3 worm cellular contexts compared by ENCODE assay signal in genomic region chrX:11465215-11465614, ce11.
TF ChIP-seq lines count a peak whose summit lies in the region.

lin-14 (plus strand) TSS chrX:11465560.

TF ChIP-seq in whole organism, L1 larva, 84 proteins besides CTCF, POLR2A, EP300 and RAD21 (continued from another document):
- TF ChIP-seq unc-30 (tag; optimal IDR thresholded peaks at IDR 0.05; lab: Kevin White, UChicago) (no peak), ces-1 (GFP tag; optimal IDR thresholded peaks at IDR 0.05; lab: Kevin White, UChicago) (no peak), unc-62 (GFP tag; optimal IDR thresholded peaks at IDR 0.05; lab: Kevin White, UChicago) (no peak), unc-130 (tag; optimal IDR thresholded peaks at IDR 0.05; lab: Kevin White, UChicago) (peak; percentile 85), Y116A8C.19 (tag; optimal IDR thresholded peaks at IDR 0.05; lab: Kevin White, UChicago; ENCODE audit: borderline replicate concordance) (no peak), swsn-7 (tag; optimal IDR thresholded peaks at IDR 0.05; lab: Kevin White, UChicago) (peak; percentile 73), vab-15 (tag; optimal IDR thresholded peaks at IDR 0.05; lab: Kevin White, UChicago) (no peak), snu-23 (GFP tag; optimal IDR thresholded peaks at IDR 0.05; lab: Kevin White, UChicago) (peak; percentile 86), nhr-71 (tag; optimal IDR thresholded peaks at IDR 0.05; lab: Kevin White, UChicago) (peak; percentile 86), nhr-12 (tag; optimal IDR thresholded peaks at IDR 0.05; lab: Kevin White, UChicago) (no peak), elt-3 (tag; optimal IDR thresholded peaks at IDR 0.05; lab: Kevin White, UChicago) (peak in 2 of 6 experiments; percentile 57 to 68), nhr-28 (tag; optimal IDR thresholded peaks at IDR 0.05; lab: Kevin White, UChicago) (no peak), fkh-4 (tag; optimal IDR thresholded peaks at IDR 0.05; lab: Kevin White, UChicago; ENCODE audit: borderline replicate concordance) (no peak), nhr-19 (GFP tag; conservative IDR thresholded peaks at IDR 0.05; lab: Robert Waterston, UW) (peak; percentile 61; the same call in 1 of the 2 replicates), C04F5.9 (tag; optimal IDR thresholded peaks at IDR 0.05; lab: Kevin White, UChicago) (no peak), fos-1 (tag; optimal IDR thresholded peaks at IDR 0.05; lab: Kevin White, UChicago) (peak; percentile 36), nhr-11 (tag; optimal IDR thresholded peaks at IDR 0.05; lab: Kevin White, UChicago) (no peak), dpl-1 (GFP tag; optimal IDR thresholded peaks at IDR 0.05; lab: Kevin White, UChicago) (peak in 1 of 3 experiments; percentile 13), elt-2 (tag; optimal IDR thresholded peaks at IDR 0.05; lab: Kevin White, UChicago) (no peak), mdl-1 (tag; optimal IDR thresholded peaks at IDR 0.05; lab: Kevin White, UChicago) (peak in 1 of 2 experiments; percentile 64), ceh-63 (GFP tag; optimal IDR thresholded peaks at IDR 0.05; lab: Kevin White, UChicago) (no peak), fkh-10 (GFP tag; optimal IDR thresholded peaks at IDR 0.05; lab: Kevin White, UChicago) (peak; percentile 21), hlh-17 (GFP tag; optimal IDR thresholded peaks at IDR 0.05; lab: Kevin White, UChicago; ENCODE audit: borderline replicate concordance) (no peak), isw-1 (GFP tag; IDR thresholded peaks at IDR 0.05; lab: Robert Waterston, UW) (no peak), dsc-1 (tag; optimal IDR thresholded peaks at IDR 0.05; lab: Kevin White, UChicago) (peak; percentile 62), unc-98 (GFP tag; IDR thresholded peaks at IDR 0.05; lab: Robert Waterston, UW) (no peak), pqm-1 (tag; optimal IDR thresholded peaks at IDR 0.05; lab: Kevin White, UChicago) (no peak), unc-86 (tag; optimal IDR thresholded peaks at IDR 0.05; lab: Kevin White, UChicago) (peak; percentile 20)

TF ChIP-seq in whole organism, L4 larva, 104 proteins besides CTCF, POLR2A, EP300 and RAD21 (continued from another document):
- TF ChIP-seq F49E8.2 (tag; optimal IDR thresholded peaks at IDR 0.05; lab: Kevin White, UChicago; ENCODE audit: borderline replicate concordance) = no peak
- no peak for TF ChIP-seq tag-97 (GFP tag; IDR thresholded peaks at IDR 0.05; lab: Robert Waterston, UW)
- peak; percentile 64; the same call in 1 of the 2 replicates for TF ChIP-seq tra-1 (GFP tag; IDR thresholded peaks at IDR 0.05; lab: Robert Waterston, UW)
- no peak for TF ChIP-seq pqm-1 (tag; optimal IDR thresholded peaks at IDR 0.05; lab: Kevin White, UChicago)
- no peak for TF ChIP-seq nhr-76 (tag; optimal IDR thresholded peaks at IDR 0.05; lab: Kevin White, UChicago)
- TF ChIP-seq egl-43 (GFP tag; IDR thresholded peaks at IDR 0.05; lab: Robert Waterston, UW) = 0 out of 2 replicates have a peak, but pooled peaks have one; percentile 33
- TF ChIP-seq lin-1 (GFP tag; IDR thresholded peaks at IDR 0.05; lab: Robert Waterston, UW) = 0 out of 2 replicates have a peak, but pooled peaks have one; percentile 9
- TF ChIP-seq mep-1 (tag; optimal IDR thresholded peaks at IDR 0.05; lab: Kevin White, UChicago) = peak; percentile 71
- TF ChIP-seq hlh-11 (tag; optimal IDR thresholded peaks at IDR 0.05; lab: Kevin White, UChicago) = peak; percentile 89
- peak; percentile 29 for TF ChIP-seq dpl-1 (GFP tag; optimal IDR thresholded peaks at IDR 0.05; lab: Kevin White, UChicago)
- TF ChIP-seq aly-2 (tag; optimal IDR thresholded peaks at IDR 0.05; lab: Kevin White, UChicago) = no peak
- no peak for TF ChIP-seq ceh-62 (tag; optimal IDR thresholded peaks at IDR 0.05; lab: Kevin White, UChicago)
- TF ChIP-seq daf-8 (GFP tag; IDR thresholded peaks at IDR 0.05; lab: Robert Waterston, UW) = no peak
- TF ChIP-seq F37D6.2 (tag; optimal IDR thresholded peaks at IDR 0.05; lab: Kevin White, UChicago) = no peak
- no peak for TF ChIP-seq arid-1 (GFP tag; conservative IDR thresholded peaks at IDR 0.05; lab: Robert Waterston, UW)
- 0 out of 2 replicates have a peak, but pooled peaks have one; percentile 35 for TF ChIP-seq D1046.2 (GFP tag; IDR thresholded peaks at IDR 0.05; lab: Robert Waterston, UW)
- no peak for TF ChIP-seq ceh-44 (GFP tag; IDR thresholded peaks at IDR 0.05; lab: Robert Waterston, UW)
- no peak for TF ChIP-seq ZK546.5 (tag; optimal IDR thresholded peaks at IDR 0.05; lab: Kevin White, UChicago)
- TF ChIP-seq zfp-2 (tag; optimal IDR thresholded peaks at IDR 0.05; lab: Kevin White, UChicago) = no peak
- TF ChIP-seq aha-1 (tag; lab: Kevin White, UChicago) = peak; percentile 91
- no peak for TF ChIP-seq T20F7.1 (GFP tag; optimal IDR thresholded peaks at IDR 0.05; lab: Kevin White, UChicago)
- TF ChIP-seq saeg-2 (GFP tag; IDR thresholded peaks at IDR 0.05; lab: Robert Waterston, UW) = no peak
- no peak for TF ChIP-seq snpc-1.2 (GFP tag; IDR thresholded peaks at IDR 0.05; lab: Robert Waterston, UW)
- peak in 1 of 2 experiments; percentile 27 for TF ChIP-seq daf-16 (GFP tag; optimal IDR thresholded peaks at IDR 0.05; lab: Kevin White, UChicago)
- peak; percentile 13 for TF ChIP-seq daf-16 (tag; optimal IDR thresholded peaks at IDR 0.05; lab: Kevin White, UChicago)
- peak; percentile 91 for TF ChIP-seq mxl-3 (GFP tag; optimal IDR thresholded peaks at IDR 0.05; lab: Kevin White, UChicago)
- no peak for TF ChIP-seq unc-130 (GFP tag; optimal IDR thresholded peaks at IDR 0.05; lab: Kevin White, UChicago)
- no peak for TF ChIP-seq nhr-42 (GFP tag; IDR thresholded peaks at IDR 0.05; lab: Robert Waterston, UW)
- no peak for TF ChIP-seq fos-1 (tag; optimal IDR thresholded peaks at IDR 0.05; lab: Kevin White, UChicago)
- TF ChIP-seq mdl-1 (tag; optimal IDR thresholded peaks at IDR 0.05; lab: Kevin White, UChicago) = peak; percentile 47 to 69
- TF ChIP-seq ctbp-1 (GFP tag; IDR thresholded peaks at IDR 0.05; lab: Robert Waterston, UW) = 0 out of 2 replicates have a peak, but pooled peaks have one; percentile 37
- no peak for TF ChIP-seq F44E2.7 (GFP tag; IDR thresholded peaks at IDR 0.05; lab: Robert Waterston, UW)
- no peak for TF ChIP-seq ama-1 (optimal IDR thresholded peaks at IDR 0.05; lab: Kevin White, UChicago)
TF ChIP-seq in whole organism, L4 larva: peak in this region for 33.

TF ChIP-seq in whole organism, young adult, 124 proteins besides CTCF, POLR2A, EP300 and RAD21 (continued from another document):
- TF ChIP-seq F37B4.10 (GFP tag; IDR thresholded peaks at IDR 0.05; lab: Robert Waterston, UW) (no peak), lag-1 (GFP tag; IDR thresholded peaks at IDR 0.05; lab: Robert Waterston, UW) (no peak), bed-2 (GFP tag; IDR thresholded peaks at IDR 0.05; lab: Robert Waterston, UW) (no peak), let-526 (GFP tag; IDR thresholded peaks at IDR 0.05; lab: Robert Waterston, UW) (no peak), mcd-1 (GFP tag; IDR thresholded peaks at IDR 0.05; lab: Robert Waterston, UW) (peak; percentile 40; the same call in 1 of the 2 replicates), aptf-3 (GFP tag; IDR thresholded peaks at IDR 0.05; lab: Robert Waterston, UW) (no peak), madf-10 (tag; optimal IDR thresholded peaks at IDR 0.05; lab: Kevin White, UChicago) (no peak), tbp1 (GFP tag; optimal IDR thresholded peaks at IDR 0.05; lab: Kevin White, UChicago) (peak; percentile 15), lin-26 (GFP tag; IDR thresholded peaks at IDR 0.05; lab: Robert Waterston, UW) (no peak), ztf-26 (tag; optimal IDR thresholded peaks at IDR 0.05; lab: Kevin White, UChicago) (no peak), gei-17 (GFP tag; optimal IDR thresholded peaks at IDR 0.05; lab: Kevin White, UChicago) (peak; percentile 18), somi-1 (GFP tag; optimal IDR thresholded peaks at IDR 0.05; lab: Kevin White, UChicago) (peak; percentile 52)
